Worm (Caenorhabditis elegans) whole organism, L2 larva: Measurements from ENCODE around the gene F46B6.6.

ENCODE experiments used
- ama-1 ChIP-seq: fragments of 150-350 bp; optimal IDR thresholded peaks from 2 replicates; lab custom pipeline; 2018; ENCODE audit warnings: inconsistent platforms
- blmp-1 ChIP-seq: sonication (generic microtip); optimal IDR thresholded peaks from 2 replicates; lab custom pipeline; 2017; ENCODE audit warnings: missing genetic modification characterization, mild to moderate bottlenecking, missing compliant biosample characterization, antibody characterized with exemption, moderate library complexity; ENCODE audit not compliant: insufficient read depth
- elt-1 ChIP-seq: fragments of 150-350 bp; optimal IDR thresholded peaks from 2 replicates; lab custom pipeline; 2014; ENCODE audit warnings: missing biosample characterization, missing genetic modification characterization
- nhr-11 ChIP-seq: fragments of 150-350 bp; optimal IDR thresholded peaks from 2 replicates; lab custom pipeline; 2014; ENCODE audit warnings: missing biosample characterization, missing genetic modification characterization
- nhr-237 ChIP-seq: fragments of 150-350 bp; optimal IDR thresholded peaks from 2 replicates; lab custom pipeline; 2014; ENCODE audit warnings: missing biosample characterization, missing genetic modification characterization
- unc-62 ChIP-seq: fragments of 150-350 bp; optimal IDR thresholded peaks from 2 replicates; lab custom pipeline; 2014; ENCODE audit warnings: missing biosample characterization, missing genetic modification reagents, missing genetic modification characterization
- ztf-1 ChIP-seq: fragments of 200-800 bp; sonication (Bioruptor generic); conservative IDR thresholded peaks from 2 replicates; pipeline ENCODE4 v1.3.6; 2022; ENCODE audit warnings: missing genetic modification characterization, missing compliant biosample characterization

DNA sequence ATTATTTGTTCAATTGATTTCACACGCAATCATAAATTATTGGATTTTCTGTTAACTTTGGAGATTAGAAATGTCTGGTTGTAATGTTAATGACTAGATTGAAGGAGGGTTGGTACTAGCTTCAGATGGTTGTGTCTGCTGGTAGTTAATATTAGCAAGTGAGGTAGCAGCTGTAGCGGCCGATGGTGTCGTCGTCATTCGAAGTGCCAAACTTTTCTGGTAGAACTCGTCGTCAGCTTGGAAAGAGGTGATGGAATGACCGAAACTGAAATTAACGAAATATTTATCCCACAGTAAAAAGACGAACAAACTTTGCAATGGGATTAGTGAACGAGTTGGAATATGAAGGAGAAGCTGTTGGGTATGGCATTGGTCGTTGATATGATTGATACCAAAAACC is 22.1 kb downstream of the F46B6.6 start:
- no peak for TF ChIP-seq elt-1 (tag; lab: Kevin White, UChicago)
- TF ChIP-seq blmp-1 (tag; lab: Kevin White, UChicago): no peak
- TF ChIP-seq nhr-237 (tag; lab: Kevin White, UChicago): no peak
- TF ChIP-seq unc-62 (GFP tag; lab: Kevin White, UChicago): no peak
- TF ChIP-seq ztf-1 (GFP tag; lab: Robert Waterston, UW): no peak
- no peak for TF ChIP-seq ama-1 (lab: Kevin White, UChicago)
- no peak for TF ChIP-seq nhr-11 (tag; lab: Kevin White, UChicago)
